Worm (Caenorhabditis elegans): ENCODE measurements around the gene rbm-7.

ce11 chrIII:12885153-12885552, 46.5 kb downstream of the rbm-7 start:
- TF ChIP-seq fos-1 (tag; optimal IDR thresholded peaks at IDR 0.05) = no peak
- no peak for TF ChIP-seq hmg-11 (tag; optimal IDR thresholded peaks at IDR 0.05)
- TF ChIP-seq nfya-1 (tag; optimal IDR thresholded peaks at IDR 0.05; ENCODE audit: insufficient read depth) = no peak
- TF ChIP-seq pha-4 (tag; optimal IDR thresholded peaks at IDR 0.05) = no peak
- TF ChIP-seq mdl-1 (tag; optimal IDR thresholded peaks at IDR 0.05) = no peak
- no peak for TF ChIP-seq elt-1 (tag; optimal IDR thresholded peaks at IDR 0.05)
- TF ChIP-seq egl-27 (tag; optimal IDR thresholded peaks at IDR 0.05) = no peak
- no peak for TF ChIP-seq nhr-77 (tag; optimal IDR thresholded peaks at IDR 0.05)
- TF ChIP-seq ceh-9 (tag; optimal IDR thresholded peaks at IDR 0.05) = no peak
- no peak for TF ChIP-seq nhr-12 (tag; optimal IDR thresholded peaks at IDR 0.05)
- TF ChIP-seq unc-62 (GFP tag; optimal IDR thresholded peaks at IDR 0.05) = no peak
